Fruit fly (Drosophila melanogaster) Kc167 (cell line): ENCODE data around the gene akirin.

Experiments used
- Myc ChIP-seq: fragments of >200 bp; optimal IDR thresholded peaks from 2 replicates; lab custom pipeline; 2017; ENCODE audit warnings: missing external identifiers
- Sin3A ChIP-seq: fragments of >200 bp; optimal IDR thresholded peaks from 2 replicates; lab custom pipeline; 2018; ENCODE audit warnings: missing external identifiers
- h ChIP-seq: fragments of >200 bp; optimal IDR thresholded peaks from 3 replicates; lab custom pipeline; 2018; ENCODE audit warnings: missing external identifiers
- psq ChIP-seq: fragments of >200 bp; optimal IDR thresholded peaks from 2 replicates; lab custom pipeline; 2017; ENCODE audit warnings: missing external identifiers

DNA sequence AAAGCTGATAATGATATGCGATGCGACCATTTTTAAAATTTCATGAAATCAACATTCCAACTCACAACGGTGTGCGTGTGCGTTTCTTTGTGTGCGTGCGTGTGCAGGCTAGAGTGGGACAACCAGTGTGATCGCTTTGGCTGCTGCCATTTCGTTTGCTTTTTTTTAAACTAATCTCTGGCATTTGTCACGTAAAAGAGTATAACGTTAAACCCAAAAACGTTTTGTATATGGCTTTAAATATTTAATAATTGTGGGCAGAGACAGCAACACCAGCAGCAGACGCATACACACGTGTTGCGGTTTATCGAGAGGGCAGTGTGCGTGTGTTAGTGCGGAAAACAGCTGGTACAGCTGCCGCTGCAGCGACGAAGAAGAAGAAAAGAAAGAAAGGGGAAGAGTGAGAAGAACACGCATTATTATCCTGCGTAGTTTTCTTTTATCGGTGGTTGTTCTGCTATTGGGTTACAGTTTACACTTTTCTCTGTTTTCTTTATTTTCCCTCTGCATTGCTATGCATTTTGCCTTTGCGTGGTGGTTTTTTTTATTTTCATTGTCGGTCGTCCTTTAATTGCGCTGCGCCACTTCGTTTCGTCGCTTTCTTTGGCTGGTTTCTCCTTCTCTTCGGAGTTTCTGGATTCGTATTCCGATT lies 714 bp downstream of the akirin start:
- TF ChIP-seq psq (no peak), Sin3A (lab: Kevin White, UChicago) (no peak), Myc (lab: Kevin White, UChicago) (no peak), h (lab: Kevin White, UChicago) (no peak)
